Fruit fly (Drosophila melanogaster) whole organism, adult: ENCODE data around the gene CG14627.

Source experiments
- CG12768 ChIP-seq: fragments of 200-800 bp; sonication (Bioruptor generic); optimal IDR thresholded peaks from 2 replicates; lab custom pipeline; 2017; ENCODE audit warnings: missing biosample characterization, missing genetic modification characterization, mild to moderate bottlenecking, moderate library complexity, missing genetic modification reagents
- CG14711 ChIP-seq: fragments of 200-800 bp; sonication (Bioruptor generic); optimal IDR thresholded peaks from 2 replicates; lab custom pipeline; 2018; ENCODE audit warnings: missing biosample characterization, mild to moderate bottlenecking, missing genetic modification characterization, moderate library complexity
- CG1620 ChIP-seq: fragments of 200-800 bp; sonication (Bioruptor generic); optimal IDR thresholded peaks from 2 replicates; lab custom pipeline; 2016; ENCODE audit warnings: missing biosample characterization, missing genetic modification characterization
- CG5204 ChIP-seq: fragments of 200-800 bp; sonication (Bioruptor generic); optimal IDR thresholded peaks from 2 replicates; lab custom pipeline; 2016; ENCODE audit warnings: missing biosample characterization, missing genetic modification characterization
- CG7101 ChIP-seq: fragments of 200-800 bp; sonication (Bioruptor generic); optimal IDR thresholded peaks from 2 replicates; lab custom pipeline; 2018; ENCODE audit warnings: missing biosample characterization, mild to moderate bottlenecking, missing genetic modification characterization, moderate library complexity
- cic ChIP-seq: fragments of 200-800 bp; sonication (Bioruptor generic); optimal IDR thresholded peaks from 2 replicates; lab custom pipeline; 2017; ENCODE audit warnings: missing biosample characterization, mild to moderate bottlenecking, missing genetic modification characterization, moderate library complexity
- cnc ChIP-seq, 2 experiments: fragments of >200 bp; optimal IDR thresholded peaks; 2 replicates each; lab custom pipeline; 2017
- kay ChIP-seq: fragments of 200-800 bp; sonication (Bioruptor generic); peaks from one replicate; lab custom pipeline; 2016; ENCODE audit warnings: missing biosample characterization, missing genetic modification characterization, borderline replicate concordance
- pad ChIP-seq: fragments of 200-800 bp; sonication (Bioruptor generic); optimal IDR thresholded peaks from 3 replicates; lab custom pipeline; 2017; ENCODE audit warnings: missing biosample characterization, missing genetic modification characterization, mild to moderate bottlenecking, moderate library complexity, missing genetic modification reagents
- toe ChIP-seq: fragments of 200-800 bp; sonication (Bioruptor generic); optimal IDR thresholded peaks from 2 replicates; lab custom pipeline; 2016; ENCODE audit warnings: missing biosample characterization, missing genetic modification characterization

dm6 chrX:1180865-1181264 is 555 bp upstream of the CG14627 start:
- TF ChIP-seq kay (GFP tag; lab: Kevin White, UChicago) (no peak), toe (GFP tag; lab: Kevin White, UChicago) (no peak), cic (GFP tag; lab: Kevin White, UChicago) (no peak), CG1620 (GFP tag; lab: Kevin White, UChicago) (no peak), CG14711 (tag; lab: Kevin White, UChicago) (no peak), CG12768 (GFP tag; lab: Kevin White, UChicago) (no peak), CG7101 (tag; lab: Kevin White, UChicago) (no peak), cnc (optimal IDR thresholded peaks at IDR 0.05; lab: Kevin White, UChicago) (no peak), pad (GFP tag; lab: Kevin White, UChicago) (no peak), CG5204 (GFP tag; lab: Kevin White, UChicago) (no peak)
